Worm (Caenorhabditis elegans) whole organism, L4/young adult: Measurements from ENCODE around the gene F22B7.1.

Source experiments
- W03F9.2 ChIP-seq: fragments of 150-350 bp; optimal IDR thresholded peaks from 2 replicates; lab custom pipeline; 2014; ENCODE audit warnings: missing biosample characterization, missing genetic modification characterization
- dao-5 ChIP-seq: sonication (generic microtip); optimal IDR thresholded peaks from 2 replicates; lab custom pipeline; 2016; ENCODE audit warnings: missing genotype, missing genetic modification characterization, moderate library complexity, missing compliant biosample characterization
- him-1 ChIP-seq: sonication (generic microtip); optimal IDR thresholded peaks from 2 replicates; lab custom pipeline; 2016; ENCODE audit warnings: missing genotype, missing genetic modification reagents, missing genetic modification characterization, missing compliant biosample characterization

Gene F22B7.1

ce11 chrIII:8710310-8710709, 45.2 kb downstream of the F22B7.1 start, which contains the start of gene B0303.11:
B0303.11 (minus strand) TSS chrIII:8710410.
- no peak for TF ChIP-seq dao-5 (tag; lab: Kevin White, UChicago)
- TF ChIP-seq W03F9.2 (tag; lab: Kevin White, UChicago), result no peak
- no peak for TF ChIP-seq him-1 (tag; lab: Kevin White, UChicago)

ce11 chrIII:8712968-8713367, 47.8 kb downstream of the F22B7.1 start:
- no peak for TF ChIP-seq him-1 (tag; lab: Kevin White, UChicago)
- TF ChIP-seq W03F9.2 (tag; lab: Kevin White, UChicago), result no peak
- TF ChIP-seq dao-5 (tag; lab: Kevin White, UChicago), result no peak

DNA sequence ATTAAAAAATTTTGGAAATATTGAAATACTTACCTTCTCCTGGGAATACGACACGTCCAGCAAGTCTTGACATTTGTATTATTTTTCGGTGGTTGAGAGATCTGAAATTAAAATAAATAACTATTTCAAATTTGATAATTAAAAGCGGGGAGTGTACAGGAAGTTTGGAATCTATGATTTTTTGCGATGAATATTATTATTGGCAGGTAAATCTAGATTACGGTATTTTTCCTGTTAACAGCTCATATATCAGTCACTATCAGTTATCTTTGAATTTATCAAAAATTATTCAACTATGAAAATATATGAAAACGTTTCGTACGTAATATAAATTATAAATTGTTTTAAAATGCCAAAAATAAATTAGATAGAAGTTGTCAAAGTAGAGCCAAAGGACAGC, 50.9 kb downstream of the F22B7.1 start, which contains the start of gene B0303.14:
TSS of gene B0303.14 (minus strand) at position 101 of the 400 bp plus-strand sequence.
- TF ChIP-seq him-1 (tag; lab: Kevin White, UChicago), result no peak
- TF ChIP-seq W03F9.2 (tag; lab: Kevin White, UChicago), result no peak
